Fruit fly (Drosophila melanogaster) whole organism, wandering third instar larva: ENCODE results near the gene kz.
A peak's percentile ranks its signal among the peaks of the same experiment; 100 is the strongest.

Source experiments
- Abd-B ChIP-seq: fragments of >200 bp; optimal IDR thresholded peaks from 2 replicates; lab custom pipeline; 2017; ENCODE audit warnings: missing biosample characterization, missing genetic modification characterization
- CG32264 ChIP-seq: fragments of 200-800 bp; sonication (Bioruptor generic); optimal IDR thresholded peaks from 2 replicates; lab custom pipeline; 2016; ENCODE audit warnings: missing biosample characterization, missing genetic modification characterization
- Dfd ChIP-seq: fragments of >200 bp; optimal IDR thresholded peaks from 2 replicates; lab custom pipeline; 2017; ENCODE audit warnings: missing biosample characterization, missing genetic modification characterization
- Dif ChIP-seq: fragments of 200-275, 200-300 bp; sonication (Bioruptor generic); optimal IDR thresholded peaks from 2 replicates; lab custom pipeline; 2018; ENCODE audit warnings: missing biosample characterization, missing genetic modification characterization; ENCODE audit not compliant: partially characterized antibody
- GATAd ChIP-seq: sonication (Bioruptor generic); optimal IDR thresholded peaks from 2 replicates; lab custom pipeline; 2016; ENCODE audit warnings: missing biosample characterization, missing genetic modification characterization
- HLH106 ChIP-seq: fragments of 200-800 bp; optimal IDR thresholded peaks from 3 replicates; lab custom pipeline; 2019; ENCODE audit warnings: missing biosample characterization, mild to moderate bottlenecking, missing genetic modification characterization, moderate library complexity
- Hnf4 ChIP-seq: fragments of 200-800 bp; sonication (Bioruptor generic); optimal IDR thresholded peaks from 2 replicates; lab custom pipeline; 2016; ENCODE audit warnings: missing biosample characterization, mild to moderate bottlenecking, missing genetic modification characterization
- Hr78 ChIP-seq: fragments of >200 bp; optimal IDR thresholded peaks from 2 replicates; lab custom pipeline; 2017; ENCODE audit warnings: missing biosample characterization, missing genetic modification characterization
- Hr83 ChIP-seq: fragments of 200-300 bp; sonication (Bioruptor generic); optimal IDR thresholded peaks from 2 replicates; lab custom pipeline; 2016; ENCODE audit warnings: missing biosample characterization, mild to moderate bottlenecking, missing genetic modification characterization, moderate library complexity; ENCODE audit not compliant: poor library complexity, severe bottlenecking
- Jra ChIP-seq: sonication (Bioruptor generic); optimal IDR thresholded peaks from 2 replicates; lab custom pipeline; 2016; ENCODE audit warnings: missing biosample characterization, missing genetic modification characterization
- Mio ChIP-seq: sonication (Bioruptor generic); optimal IDR thresholded peaks from 2 replicates; lab custom pipeline; 2016; ENCODE audit warnings: missing biosample characterization, missing genetic modification characterization
- Myc ChIP-seq: fragments of >200 bp; optimal IDR thresholded peaks from 2 replicates; lab custom pipeline; 2017
- N ChIP-seq: fragments of >200 bp; optimal IDR thresholded peaks from 2 replicates; lab custom pipeline; 2018; ENCODE audit warnings: missing biosample characterization, missing external identifiers, missing genetic modification characterization
- OdsH ChIP-seq: fragments of 200-800 bp; sonication (Bioruptor generic); optimal IDR thresholded peaks from 2 replicates; lab custom pipeline; 2016; ENCODE audit warnings: missing biosample characterization, mild to moderate bottlenecking, missing genetic modification characterization
- Rel ChIP-seq, 2 experiments: fragments of 200-800 bp; sonication (Bioruptor generic) in 1 of 2; optimal IDR thresholded peaks; 2 replicates in 1 of 2; 3 replicates in 1 of 2; lab custom pipeline; 2016 to 2019; ENCODE audit warnings: mild to moderate bottlenecking in 2 of 2, missing biosample characterization in 2 of 2, missing genetic modification characterization in 2 of 2, moderate library complexity in 1 of 2
- Sp1 ChIP-seq: fragments of 200-800 bp; sonication (Bioruptor generic); optimal IDR thresholded peaks from 3 replicates; lab custom pipeline; 2019; ENCODE audit warnings: missing biosample characterization, mild to moderate bottlenecking, missing genetic modification characterization, moderate library complexity
- Vsx2 ChIP-seq: fragments of 200-300, 225-300 bp; sonication (Bioruptor generic); optimal IDR thresholded peaks from 2 replicates; lab custom pipeline; 2018; ENCODE audit warnings: missing biosample characterization, missing genetic modification characterization; ENCODE audit not compliant: partially characterized antibody
- br ChIP-seq: fragments of 200-800 bp; sonication (Bioruptor generic); optimal IDR thresholded peaks from 2 replicates; lab custom pipeline; 2016; ENCODE audit warnings: missing biosample characterization, missing genetic modification characterization
- brk ChIP-seq: fragments of 200-800 bp; sonication (Bioruptor generic); optimal IDR thresholded peaks from 2 replicates; lab custom pipeline; 2016; ENCODE audit warnings: missing biosample characterization, mild to moderate bottlenecking, missing genetic modification characterization
- dl ChIP-seq, 2 experiments: fragments of 175-275, 200-275 bp in 1 of 2; fragments of 200-275 bp in 1 of 2; sonication (Bioruptor generic); optimal IDR thresholded peaks; lab custom pipeline; 2018; ENCODE audit warnings: mild to moderate bottlenecking in 2 of 2, missing biosample characterization in 2 of 2, missing genetic modification characterization in 2 of 2, moderate library complexity in 2 of 2; ENCODE audit not compliant: partially characterized antibody in 2 of 2, insufficient read depth in 1 of 2
- dmrt93B ChIP-seq: fragments of 200-800 bp; sonication (Bioruptor generic); optimal IDR thresholded peaks from 2 replicates; lab custom pipeline; 2018; ENCODE audit warnings: missing biosample characterization, mild to moderate bottlenecking, missing genetic modification characterization
- dsf ChIP-seq: sonication (Bioruptor generic); optimal IDR thresholded peaks from 2 replicates; lab custom pipeline; 2016; ENCODE audit warnings: missing biosample characterization, missing genetic modification characterization, borderline replicate concordance
- ey ChIP-seq: fragments of 200-800 bp; sonication (Bioruptor generic); optimal IDR thresholded peaks from 2 replicates; lab custom pipeline; 2016; ENCODE audit warnings: missing biosample characterization, missing genetic modification characterization
- foxo ChIP-seq, 2 experiments: fragments of 200-800 bp; sonication (Bioruptor generic); optimal IDR thresholded peaks; 2 replicates in 1 of 2; 3 replicates in 1 of 2; lab custom pipeline; 2016 to 2017; ENCODE audit warnings: missing biosample characterization in 2 of 2, missing genetic modification characterization in 2 of 2
- fru ChIP-seq: fragments of 200-800 bp; sonication (Bioruptor generic); optimal IDR thresholded peaks from 3 replicates; lab custom pipeline; 2016; ENCODE audit warnings: missing biosample characterization, mild to moderate bottlenecking, missing genetic modification characterization
- h ChIP-seq: fragments of 200-800 bp; sonication (Bioruptor generic); optimal IDR thresholded peaks from 3 replicates; lab custom pipeline; 2016; ENCODE audit warnings: missing biosample characterization, mild to moderate bottlenecking, missing genetic modification characterization
- jim ChIP-seq: fragments of 175-275, 200-325 bp; sonication (Bioruptor generic); optimal IDR thresholded peaks from 2 replicates; lab custom pipeline; 2016; ENCODE audit warnings: missing biosample characterization, mild to moderate bottlenecking, missing genetic modification characterization
- lola ChIP-seq: fragments of >200 bp; optimal IDR thresholded peaks from 2 replicates; lab custom pipeline; 2017; ENCODE audit warnings: missing biosample characterization, missing genetic modification characterization
- pan ChIP-seq: fragments of >200 bp; optimal IDR thresholded peaks from 2 replicates; lab custom pipeline; 2017
- psq ChIP-seq: fragments of 200-800 bp; sonication (Bioruptor generic); optimal IDR thresholded peaks from 3 replicates; lab custom pipeline; 2017; ENCODE audit warnings: missing biosample characterization, mild to moderate bottlenecking, missing genetic modification characterization, moderate library complexity
- sage ChIP-seq: fragments of 200-800 bp; sonication (Bioruptor generic); optimal IDR thresholded peaks from 2 replicates; lab custom pipeline; 2016; ENCODE audit warnings: missing biosample characterization, mild to moderate bottlenecking, missing genetic modification characterization
- sv ChIP-seq: fragments of 200-800 bp; sonication (Bioruptor generic); optimal IDR thresholded peaks from 3 replicates; lab custom pipeline; 2016; ENCODE audit warnings: missing biosample characterization, missing genetic modification characterization
- tai ChIP-seq: sonication (Bioruptor generic); optimal IDR thresholded peaks from 2 replicates; lab custom pipeline; 2016; ENCODE audit warnings: missing biosample characterization, missing genetic modification characterization
- usp ChIP-seq: fragments of >200 bp; optimal IDR thresholded peaks from 2 replicates; lab custom pipeline; 2017; ENCODE audit warnings: missing biosample characterization, missing genetic modification characterization
- woc ChIP-seq: sonication (Bioruptor generic); optimal IDR thresholded peaks from 2 replicates; lab custom pipeline; 2016; ENCODE audit warnings: missing biosample characterization, mild to moderate bottlenecking, missing genetic modification characterization

Gene kz

DNA sequence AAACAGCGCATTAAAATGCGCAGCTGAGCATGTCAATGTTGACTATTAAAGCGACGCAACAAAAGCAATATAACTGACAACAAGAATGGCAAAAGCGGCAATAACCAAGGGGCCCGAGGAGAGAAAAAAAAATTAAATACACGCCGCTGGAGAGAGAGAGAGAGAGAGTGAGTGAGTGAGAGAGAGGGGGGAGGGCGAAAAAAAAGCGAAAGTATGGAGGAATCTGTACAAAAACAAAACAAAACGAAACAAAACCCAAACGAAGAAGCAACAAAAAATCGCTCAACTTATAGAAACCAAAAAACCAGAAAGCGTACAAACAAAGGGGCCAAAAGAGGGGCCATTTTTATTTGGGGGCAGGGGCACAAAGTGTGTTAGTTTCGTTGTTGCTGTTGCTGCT, 41.6 kb upstream of the kz start:
- TF ChIP-seq psq (GFP tag; lab: Kevin White, UChicago) (peak; percentile 56), Sp1 (GFP tag; lab: Kevin White, UChicago) (peak; percentile 23), Hr78 (GFP tag; lab: Kevin White, UChicago) (no peak), h (GFP tag; lab: Kevin White, UChicago) (no peak)
- TF ChIP-seq, all 38 proteins: peak for 2

DNA sequence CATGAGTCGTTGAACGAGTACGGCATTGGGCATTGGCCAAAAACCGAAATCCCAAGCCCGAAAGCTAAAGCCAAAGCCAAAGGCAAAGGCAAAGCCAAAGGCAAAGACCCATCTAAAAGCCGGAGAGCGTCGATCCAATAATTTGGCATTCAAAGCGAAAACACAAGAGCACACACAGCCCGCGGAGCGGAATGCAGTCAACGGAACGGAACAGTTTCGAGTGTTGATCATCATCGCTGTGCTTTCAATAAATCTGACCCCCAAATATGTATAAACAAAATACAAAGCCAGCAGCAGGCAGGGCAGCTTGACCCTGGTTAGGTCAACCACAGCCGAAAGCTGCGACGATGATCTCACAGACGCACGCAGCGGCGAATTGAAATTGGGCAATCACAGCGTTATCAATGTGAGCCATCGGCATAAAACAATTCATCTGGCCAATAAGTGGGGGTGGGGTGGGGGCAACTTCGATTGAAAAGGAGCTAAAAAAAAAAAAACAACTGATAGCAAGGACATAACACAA, 37.0 kb upstream of the kz start:
- TF ChIP-seq h (GFP tag; lab: Kevin White, UChicago) (no peak), Rel (GFP tag; optimal IDR thresholded peaks at IDR 0.05; lab: Kevin White, UChicago) (no peak), Rel (tag; optimal IDR thresholded peaks at IDR 0.05; lab: Kevin White, UChicago) (no peak), N (no peak), Vsx2 (GFP tag; lab: Kevin White, UChicago) (no peak)

DNA sequence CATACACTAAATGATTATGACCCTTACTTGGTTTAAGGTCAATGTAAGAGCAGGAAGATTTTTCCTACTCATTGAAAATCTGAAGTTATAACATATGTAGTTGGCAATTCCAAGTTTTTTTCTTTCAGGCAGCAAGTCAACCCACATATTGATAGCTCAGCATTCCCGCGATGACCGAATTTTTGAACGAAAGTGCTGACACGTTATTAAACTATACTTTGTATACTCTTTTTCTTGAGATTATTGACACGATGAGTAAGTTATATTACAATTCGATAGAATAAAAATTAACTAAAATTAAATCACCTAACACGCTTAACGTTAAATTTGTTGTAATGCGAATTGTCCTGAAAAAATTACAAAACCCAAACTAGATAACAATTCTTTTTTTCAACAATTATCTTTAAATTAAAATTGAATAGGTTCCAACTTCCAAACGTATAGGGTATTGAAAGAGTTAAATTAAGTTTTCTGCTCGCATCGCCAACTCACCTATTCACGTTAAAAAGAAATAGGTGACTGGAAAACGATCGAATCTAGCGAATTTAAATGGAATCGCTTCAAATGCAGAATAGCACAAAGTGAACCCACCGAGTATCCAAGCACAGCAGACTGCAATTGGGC, 33.5 kb upstream of the kz start, which contains the start of gene Vml:
Vml (plus strand) TSS at position 574 of the 624 bp plus-strand sequence.
- TF ChIP-seq Dfd (GFP tag; lab: Kevin White, UChicago) (no peak), sv (no peak), Abd-B (GFP tag; lab: Kevin White, UChicago) (no peak), jim (no peak), Hr83 (GFP tag; lab: Kevin White, UChicago) (no peak), pan (lab: Kevin White, UChicago) (no peak), brk (GFP tag; lab: Kevin White, UChicago) (no peak), br (GFP tag; lab: Kevin White, UChicago) (no peak), Hnf4 (GFP tag; lab: Kevin White, UChicago) (no peak)
- TF ChIP-seq, all 38 proteins: peak for 0

DNA sequence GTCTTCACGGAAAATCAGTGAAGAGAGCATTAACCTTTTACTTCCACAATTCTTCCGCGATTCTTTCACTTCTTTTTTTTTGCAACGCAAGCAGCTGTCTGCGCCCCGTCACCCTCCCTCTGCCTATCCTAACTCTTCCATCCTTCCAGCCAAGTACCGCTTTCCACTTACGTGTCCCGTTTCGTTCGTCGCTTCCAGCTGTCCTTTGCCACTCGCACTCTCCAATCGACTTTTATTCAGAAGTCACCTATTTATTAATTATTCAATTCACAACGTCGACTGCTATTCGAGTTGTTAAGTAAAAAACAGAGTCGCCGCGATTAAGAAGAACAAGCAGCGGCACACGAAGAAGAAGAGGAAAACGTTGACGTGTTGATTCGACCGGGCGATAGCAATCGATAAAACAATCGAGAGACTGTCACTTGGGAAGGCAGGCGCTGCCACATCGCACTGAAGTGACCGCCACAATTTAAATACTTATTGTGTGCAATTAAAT, 32.9 kb upstream of the kz start, which contains the start of gene Grp170:
Grp170 (minus strand) TSS at position 365 of the 496 bp plus-strand sequence.
- TF ChIP-seq psq (GFP tag; lab: Kevin White, UChicago) (peak; percentile 30), OdsH (GFP tag; lab: Kevin White, UChicago) (no peak), Sp1 (GFP tag; lab: Kevin White, UChicago) (peak; percentile 50), Dif (GFP tag; lab: Kevin White, UChicago) (no peak), jim (peak; percentile 88), h (GFP tag; lab: Kevin White, UChicago) (peak; percentile 12), HLH106 (tag; lab: Kevin White, UChicago) (peak; percentile 15), Rel (GFP tag; optimal IDR thresholded peaks at IDR 0.05; lab: Kevin White, UChicago) (no peak), Rel (tag; optimal IDR thresholded peaks at IDR 0.05; lab: Kevin White, UChicago) (peak; percentile 52)

dm6 chrX:2270557-2270930, 28.7 kb upstream of the kz start, which contains the start of gene CG2924:
Gene CG2924, minus strand, starts transcription at chrX:2270761.
- TF ChIP-seq Dif (GFP tag; lab: Kevin White, UChicago) (no peak), dmrt93B (GFP tag; lab: Kevin White, UChicago) (peak; percentile 6), sv (peak; percentile 59), Dfd (GFP tag; lab: Kevin White, UChicago) (no peak), lola (GFP tag; lab: Kevin White, UChicago) (no peak), Rel (GFP tag; optimal IDR thresholded peaks at IDR 0.05; lab: Kevin White, UChicago) (no peak), Rel (tag; optimal IDR thresholded peaks at IDR 0.05; lab: Kevin White, UChicago) (peak; percentile 30), fru (GFP tag; lab: Kevin White, UChicago) (peak; percentile 58), Hr78 (GFP tag; lab: Kevin White, UChicago) (no peak), OdsH (GFP tag; lab: Kevin White, UChicago) (peak; percentile 18), Myc (no peak), ey (GFP tag; lab: Kevin White, UChicago) (peak; percentile 47), jim (peak; percentile 85), dsf (GFP tag; lab: Kevin White, UChicago) (peak; percentile 20), sage (GFP tag; lab: Kevin White, UChicago) (no peak), GATAd (GFP tag; lab: Kevin White, UChicago) (peak; percentile 13), N (no peak), psq (GFP tag; lab: Kevin White, UChicago) (peak; percentile 2), Vsx2 (GFP tag; lab: Kevin White, UChicago) (no peak), Mio (GFP tag; lab: Kevin White, UChicago) (no peak), foxo (GFP tag; optimal IDR thresholded peaks at IDR 0.05; lab: Kevin White, UChicago) (peak in 1 of 2 experiments; percentile 69), dl (GFP tag; optimal IDR thresholded peaks at IDR 0.05; lab: Kevin White, UChicago; ENCODE audit: insufficient read depth in 1 of 2, partially characterized antibody in 2 of 2) (no peak), Sp1 (GFP tag; lab: Kevin White, UChicago) (peak; percentile 28), Jra (GFP tag; lab: Kevin White, UChicago) (peak; percentile 78), pan (lab: Kevin White, UChicago) (no peak), h (GFP tag; lab: Kevin White, UChicago) (peak; percentile 74), CG32264 (GFP tag; lab: Kevin White, UChicago) (no peak), woc (no peak), brk (GFP tag; lab: Kevin White, UChicago) (no peak), Abd-B (GFP tag; lab: Kevin White, UChicago) (no peak), Hr83 (GFP tag; lab: Kevin White, UChicago) (peak; percentile 95), usp (GFP tag; lab: Kevin White, UChicago) (no peak), tai (GFP tag; lab: Kevin White, UChicago) (peak; percentile 90), HLH106 (tag; lab: Kevin White, UChicago) (peak; percentile 47), br (GFP tag; lab: Kevin White, UChicago) (peak; percentile 30)
